Fruit fly (Drosophila melanogaster) whole organism, prepupa: ENCODE results near the gene CG7530.
A peak's percentile ranks its signal among the peaks of the same experiment; 100 is the strongest.

Source experiments
- Blimp-1 ChIP-seq: fragments of 200-800 bp; sonication (Bioruptor generic); optimal IDR thresholded peaks from 3 replicates; lab custom pipeline; 2017; ENCODE audit warnings: missing biosample characterization, missing genetic modification characterization, mild to moderate bottlenecking, moderate library complexity, missing genetic modification reagents
- CG10631 ChIP-seq: fragments of 200-800 bp; sonication (Bioruptor generic); optimal IDR thresholded peaks from 2 replicates; lab custom pipeline; 2016; ENCODE audit warnings: missing biosample characterization, missing genetic modification characterization
- CG10669 ChIP-seq: fragments of 200-800 bp; sonication (Bioruptor generic); optimal IDR thresholded peaks from 3 replicates; lab custom pipeline; 2018; ENCODE audit warnings: missing biosample characterization, mild to moderate bottlenecking, missing genetic modification characterization, moderate library complexity
- CG11294 ChIP-seq: fragments of 200-800 bp; sonication (Bioruptor generic); IDR thresholded peaks from 2 replicates; pipeline ENCODE4 v1.3.6; 2022; ENCODE audit warnings: missing biosample characterization, missing genetic modification characterization
- CG11762 ChIP-seq: fragments of 200-800 bp; sonication (Bioruptor generic); optimal IDR thresholded peaks from 3 replicates; lab custom pipeline; 2016; ENCODE audit warnings: missing biosample characterization, missing genetic modification characterization; ENCODE audit not compliant: insufficient read depth
- CG11902 ChIP-seq: fragments of 200-800 bp; sonication (Bioruptor generic); optimal IDR thresholded peaks from 3 replicates; lab custom pipeline; 2016; ENCODE audit warnings: missing biosample characterization, missing genetic modification characterization
- CG15336 ChIP-seq: fragments of 200-800 bp; sonication (Bioruptor generic); IDR thresholded peaks from 2 replicates; pipeline ENCODE4 v1.3.6; 2022; ENCODE audit warnings: missing biosample characterization, missing genetic modification characterization
- CG1621 ChIP-seq: fragments of 200-800 bp; sonication (Bioruptor generic); optimal IDR thresholded peaks from 3 replicates; lab custom pipeline; 2018; ENCODE audit warnings: missing biosample characterization, mild to moderate bottlenecking, missing genetic modification characterization
- CG16779 ChIP-seq: fragments of 200-800 bp; sonication (Bioruptor generic); optimal IDR thresholded peaks from 3 replicates; lab custom pipeline; 2017; ENCODE audit warnings: missing biosample characterization, mild to moderate bottlenecking, missing genetic modification characterization
- CG3032 ChIP-seq: fragments of 200-800 bp; optimal IDR thresholded peaks from 2 replicates; lab custom pipeline; 2019; ENCODE audit warnings: missing biosample characterization, mild to moderate bottlenecking, missing genetic modification characterization, moderate library complexity
- CG32006 ChIP-seq: fragments of 200-800 bp; sonication (Bioruptor generic); optimal IDR thresholded peaks from 3 replicates; lab custom pipeline; 2017; ENCODE audit warnings: missing biosample characterization, mild to moderate bottlenecking, missing genetic modification characterization
- CG34406 ChIP-seq: fragments of 200-800 bp; sonication (Bioruptor generic); optimal IDR thresholded peaks from 3 replicates; lab custom pipeline; 2016; ENCODE audit warnings: missing biosample characterization, missing genetic modification characterization
- CG3919 ChIP-seq: fragments of 200-800 bp; sonication (Bioruptor generic); optimal IDR thresholded peaks from 3 replicates; lab custom pipeline; 2016; ENCODE audit warnings: missing biosample characterization, missing genetic modification characterization
- CG4318 ChIP-seq: fragments of 200-800 bp; sonication (Bioruptor generic); optimal IDR thresholded peaks from 3 replicates; lab custom pipeline; 2017; ENCODE audit warnings: missing biosample characterization, mild to moderate bottlenecking, missing genetic modification characterization
- CG6276 ChIP-seq: fragments of 200-800 bp; sonication (Bioruptor generic); optimal IDR thresholded peaks from 2 replicates; lab custom pipeline; 2017; ENCODE audit warnings: missing biosample characterization, mild to moderate bottlenecking, missing genetic modification characterization
- CG6808 ChIP-seq: fragments of 200-800 bp; sonication (Bioruptor generic); optimal IDR thresholded peaks from 3 replicates; lab custom pipeline; 2017; ENCODE audit warnings: missing biosample characterization, missing genetic modification characterization, mild to moderate bottlenecking, moderate library complexity, missing genetic modification reagents
- CG6854 ChIP-seq: fragments of 200-800 bp; sonication (Bioruptor generic); optimal IDR thresholded peaks from 2 replicates; lab custom pipeline; 2017; ENCODE audit warnings: missing biosample characterization, mild to moderate bottlenecking, missing genetic modification characterization
- CG7368 ChIP-seq: fragments of 200-800 bp; sonication (Bioruptor generic); optimal IDR thresholded peaks from 3 replicates; lab custom pipeline; 2016; ENCODE audit warnings: missing biosample characterization, missing genetic modification characterization
- CG8319 ChIP-seq: fragments of 200-800 bp; sonication (Bioruptor generic); optimal IDR thresholded peaks from 3 replicates; lab custom pipeline; 2016; ENCODE audit warnings: missing biosample characterization, missing genetic modification characterization
- CG8632 ChIP-seq: fragments of 200-800 bp; sonication (Bioruptor generic); optimal IDR thresholded peaks from 3 replicates; lab custom pipeline; 2016; ENCODE audit warnings: missing biosample characterization, missing genetic modification characterization
- CG9139 ChIP-seq: fragments of 200-800 bp; sonication (Bioruptor generic); optimal IDR thresholded peaks from 3 replicates; lab custom pipeline; 2017; ENCODE audit warnings: missing biosample characterization, mild to moderate bottlenecking, missing genetic modification characterization
- Eip75B ChIP-seq: fragments of 200-800 bp; sonication (Bioruptor generic); optimal IDR thresholded peaks from 3 replicates; lab custom pipeline; 2016; ENCODE audit warnings: missing biosample characterization, missing genetic modification characterization
- Eip93F ChIP-seq: fragments of 200-800 bp; sonication (Bioruptor generic); optimal IDR thresholded peaks from 2 replicates; lab custom pipeline; 2016; ENCODE audit warnings: missing biosample characterization, mild to moderate bottlenecking, missing genetic modification characterization
- Gug ChIP-seq: fragments of 200-800 bp; sonication (Bioruptor generic); IDR thresholded peaks from 2 replicates; pipeline ENCODE4 v1.3.6; 2022; ENCODE audit warnings: missing biosample characterization, missing genetic modification characterization
- Hr38 ChIP-seq: sonication (Bioruptor generic); optimal IDR thresholded peaks from 2 replicates; lab custom pipeline; 2016; ENCODE audit warnings: missing biosample characterization, missing genetic modification characterization
- Hr39 ChIP-seq: fragments of 200-800 bp; sonication (Bioruptor generic); optimal IDR thresholded peaks from 2 replicates; lab custom pipeline; 2016; ENCODE audit warnings: missing biosample characterization, missing genetic modification characterization
- Lpt ChIP-seq: fragments of 200-800 bp; sonication (Bioruptor generic); optimal IDR thresholded peaks from 3 replicates; lab custom pipeline; 2016; ENCODE audit warnings: missing biosample characterization, missing genetic modification characterization
- Met ChIP-seq: fragments of 200-800 bp; sonication (Bioruptor generic); optimal IDR thresholded peaks from 3 replicates; lab custom pipeline; 2016; ENCODE audit warnings: missing biosample characterization, missing genetic modification characterization
- OdsH ChIP-seq: fragments of 200-800 bp; sonication (Bioruptor generic); optimal IDR thresholded peaks from 3 replicates; lab custom pipeline; 2016; ENCODE audit warnings: missing biosample characterization, missing genetic modification characterization
- Smox ChIP-seq: fragments of 200-800 bp; sonication (Bioruptor generic); optimal IDR thresholded peaks from 3 replicates; lab custom pipeline; 2016; ENCODE audit warnings: missing biosample characterization, missing genetic modification characterization
- Sox102F ChIP-seq: fragments of 200-800 bp; sonication (Bioruptor generic); optimal IDR thresholded peaks from 2 replicates; lab custom pipeline; 2016; ENCODE audit warnings: missing biosample characterization, mild to moderate bottlenecking, missing genetic modification characterization
- Sox15 ChIP-seq: fragments of 200-800 bp; sonication (Bioruptor generic); optimal IDR thresholded peaks from 3 replicates; lab custom pipeline; 2016; ENCODE audit warnings: missing biosample characterization, missing genetic modification characterization
- acj6 ChIP-seq: fragments of 200-800 bp; sonication (Bioruptor generic); optimal IDR thresholded peaks from 3 replicates; lab custom pipeline; 2016; ENCODE audit warnings: missing biosample characterization, missing genetic modification characterization
- cyc ChIP-seq: fragments of 200-800 bp; sonication (Bioruptor generic); optimal IDR thresholded peaks from 3 replicates; lab custom pipeline; 2016; ENCODE audit warnings: missing biosample characterization, missing genetic modification characterization
- dac ChIP-seq: fragments of 200-800 bp; sonication (Bioruptor generic); optimal IDR thresholded peaks from 2 replicates; lab custom pipeline; 2017; ENCODE audit warnings: missing biosample characterization, mild to moderate bottlenecking, missing genetic modification characterization
- dsx ChIP-seq: fragments of 200-800 bp; optimal IDR thresholded peaks from 3 replicates; lab custom pipeline; 2019; ENCODE audit warnings: missing biosample characterization, mild to moderate bottlenecking, missing genetic modification characterization, moderate library complexity; ENCODE audit not compliant: poor library complexity, severe bottlenecking
- eg ChIP-seq: fragments of 200-800 bp; sonication (Bioruptor generic); IDR thresholded peaks from 3 replicates; pipeline ENCODE4 v1.3.6; 2022; ENCODE audit warnings: missing biosample characterization, missing genetic modification characterization
- esn ChIP-seq: fragments of 200-800 bp; sonication (Bioruptor generic); optimal IDR thresholded peaks from 2 replicates; lab custom pipeline; 2016; ENCODE audit warnings: missing biosample characterization, mild to moderate bottlenecking, missing genetic modification characterization, moderate library complexity
- fd59A ChIP-seq: fragments of 200-800 bp; sonication (Bioruptor generic); optimal IDR thresholded peaks from 2 replicates; lab custom pipeline; 2017; ENCODE audit warnings: missing biosample characterization, mild to moderate bottlenecking, missing genetic modification characterization, missing genetic modification reagents
- fd85E ChIP-seq: fragments of 200-800 bp; sonication (Bioruptor generic); optimal IDR thresholded peaks from 3 replicates; lab custom pipeline; 2016; ENCODE audit warnings: missing biosample characterization, missing genetic modification characterization
- fkh ChIP-seq: fragments of 200-800 bp; sonication (Bioruptor generic); optimal IDR thresholded peaks from 3 replicates; lab custom pipeline; 2017; ENCODE audit warnings: missing biosample characterization, mild to moderate bottlenecking, missing genetic modification characterization, moderate library complexity
- pdm3 ChIP-seq: fragments of 200-800 bp; sonication (Bioruptor generic); optimal IDR thresholded peaks from 3 replicates; lab custom pipeline; 2016; ENCODE audit warnings: missing biosample characterization, missing genetic modification characterization
- spab ChIP-seq: fragments of 200-800 bp; sonication (Bioruptor generic); optimal IDR thresholded peaks from 2 replicates; lab custom pipeline; 2017; ENCODE audit warnings: missing biosample characterization, mild to moderate bottlenecking, missing genetic modification characterization, missing genetic modification reagents

The CG7530 gene

DNA sequence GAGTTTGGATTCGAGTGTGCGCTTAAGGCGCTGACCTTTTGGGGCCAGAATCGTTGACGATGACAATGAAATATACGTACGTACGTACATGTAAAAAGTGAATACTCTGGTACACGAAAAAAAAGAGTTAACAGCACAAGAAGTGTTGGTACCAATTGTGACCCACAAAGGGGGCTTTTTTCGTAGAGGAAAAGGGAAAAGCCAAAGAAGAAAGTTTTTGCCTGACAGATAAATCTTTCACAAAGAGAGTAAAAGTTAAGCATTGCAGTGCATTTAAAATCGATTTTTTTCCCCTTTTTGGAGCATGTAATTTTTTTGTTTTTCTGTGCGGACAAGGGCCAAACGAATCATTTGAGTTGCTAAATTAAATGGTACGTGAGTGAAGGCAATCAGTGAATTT, 36.7 kb downstream of the CG7530 start (continued):
- TF ChIP-seq fd59A (GFP tag; lab: Kevin White, UChicago) (no peak), CG6808 (no peak), spab (GFP tag; lab: Kevin White, UChicago) (no peak), CG3919 (no peak), fd85E (GFP tag; lab: Kevin White, UChicago) (no peak), CG8632 (GFP tag; lab: Kevin White, UChicago) (no peak), Hr38 (GFP tag; lab: Kevin White, UChicago) (no peak), cyc (GFP tag; lab: Kevin White, UChicago) (no peak), esn (GFP tag; lab: Kevin White, UChicago) (no peak), dsx (GFP tag; lab: Kevin White, UChicago) (no peak), Sox15 (no peak), CG15336 (no peak), CG11902 (GFP tag; lab: Kevin White, UChicago) (no peak), CG11762 (GFP tag; lab: Kevin White, UChicago) (peak; percentile 11), pdm3 (GFP tag; lab: Kevin White, UChicago) (no peak)

DNA sequence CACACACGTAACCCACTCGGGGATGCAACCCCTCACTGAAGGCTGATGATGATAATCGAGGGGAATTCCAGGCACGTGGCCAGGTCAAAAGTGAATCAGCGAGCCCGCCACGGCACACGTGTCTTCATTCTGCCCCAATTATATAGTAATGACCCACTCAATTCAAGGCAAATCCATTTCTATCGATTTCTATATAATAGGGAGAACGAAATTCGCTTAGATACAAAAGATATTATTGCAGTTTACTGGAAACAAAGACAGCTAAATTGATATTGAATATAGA, 38.4 kb downstream of the CG7530 start:
- TF ChIP-seq CG7368 (GFP tag; lab: Kevin White, UChicago), result no peak
- no peak for TF ChIP-seq Lpt (GFP tag; lab: Kevin White, UChicago)
- TF ChIP-seq CG32006 (GFP tag; lab: Kevin White, UChicago), result no peak
- no peak for TF ChIP-seq CG11902 (GFP tag; lab: Kevin White, UChicago)
- TF ChIP-seq CG11294 (GFP tag; lab: Robert Waterston, UW), result no peak
- no peak for TF ChIP-seq CG6276 (GFP tag; lab: Kevin White, UChicago)
- TF ChIP-seq dsx (GFP tag; lab: Kevin White, UChicago), result no peak
- no peak for TF ChIP-seq CG34406
- TF ChIP-seq CG4318 (GFP tag; lab: Kevin White, UChicago), result no peak
- TF ChIP-seq Met (GFP tag; lab: Kevin White, UChicago), result no peak
- TF ChIP-seq Hr39 (GFP tag; lab: Kevin White, UChicago), result no peak
- no peak for TF ChIP-seq Blimp-1
- TF ChIP-seq fd85E (GFP tag; lab: Kevin White, UChicago), result no peak
- no peak for TF ChIP-seq CG16779 (tag; lab: Kevin White, UChicago)

dm6 chr3R:14692230-14692970, 38.9 kb downstream of the CG7530 start:
- TF ChIP-seq CG6276 (GFP tag; lab: Kevin White, UChicago), result peak; percentile 77
- peak; percentile 92 for TF ChIP-seq eg (GFP tag; lab: Robert Waterston, UW)
- no peak for TF ChIP-seq fkh
- TF ChIP-seq acj6 (GFP tag; lab: Kevin White, UChicago), result peak; percentile 84
- TF ChIP-seq spab (GFP tag; lab: Kevin White, UChicago), result peak; percentile 70
- peak; percentile 86 for TF ChIP-seq OdsH (GFP tag; lab: Kevin White, UChicago)
- peak; percentile 73 for TF ChIP-seq CG11902 (GFP tag; lab: Kevin White, UChicago)
- TF ChIP-seq CG10631 (GFP tag; lab: Kevin White, UChicago), result peak; percentile 82
- peak; percentile 86 for TF ChIP-seq Gug
- peak; percentile 56 for TF ChIP-seq CG9139 (GFP tag; lab: Kevin White, UChicago)
- peak; percentile 91 for TF ChIP-seq CG32006 (GFP tag; lab: Kevin White, UChicago)
- TF ChIP-seq CG6854, result peak; percentile 29
- TF ChIP-seq Sox15, result peak; percentile 59
- peak; percentile 72 for TF ChIP-seq CG1621
- peak; percentile 84 for TF ChIP-seq esn (GFP tag; lab: Kevin White, UChicago)
- TF ChIP-seq CG10669 (GFP tag; lab: Kevin White, UChicago), result peak; percentile 83
- TF ChIP-seq dac (GFP tag; lab: Kevin White, UChicago), result peak; percentile 77
- TF ChIP-seq CG8632 (GFP tag; lab: Kevin White, UChicago), result peak; percentile 65
- peak; percentile 87 for TF ChIP-seq pdm3 (GFP tag; lab: Kevin White, UChicago)
- TF ChIP-seq Sox102F (GFP tag; lab: Kevin White, UChicago), result peak; percentile 76
- TF ChIP-seq CG11294 (GFP tag; lab: Robert Waterston, UW), result peak; percentile 68
- peak; percentile 85 for TF ChIP-seq cyc (GFP tag; lab: Kevin White, UChicago)
- peak; percentile 78 for TF ChIP-seq Smox (GFP tag; lab: Kevin White, UChicago)
- peak; percentile 59 for TF ChIP-seq dsx (GFP tag; lab: Kevin White, UChicago)
- peak; percentile 55 for TF ChIP-seq Blimp-1
- peak; percentile 19 for TF ChIP-seq Eip93F (GFP tag; lab: Kevin White, UChicago)
- TF ChIP-seq CG16779 (tag; lab: Kevin White, UChicago), result peak; percentile 68
- TF ChIP-seq CG3032 (tag; lab: Kevin White, UChicago), result peak; percentile 79
- TF ChIP-seq Eip75B (GFP tag; lab: Kevin White, UChicago), result peak; percentile 83
- peak; percentile 51 for TF ChIP-seq fd59A (GFP tag; lab: Kevin White, UChicago)
- TF ChIP-seq Hr39 (GFP tag; lab: Kevin White, UChicago), result peak; percentile 82
- peak; percentile 68 for TF ChIP-seq CG8319 (GFP tag; lab: Kevin White, UChicago)
- TF ChIP-seq CG4318 (GFP tag; lab: Kevin White, UChicago), result peak; percentile 83
- peak; percentile 77 for TF ChIP-seq Lpt (GFP tag; lab: Kevin White, UChicago)
